Worm (Caenorhabditis elegans) whole organism, L3 larva: ENCODE measurements around the gene elpc-4.
"Not testable (repeated sequence)": the region's sequence is repeated elsewhere in the genome, so short reads cannot be mapped to it uniquely, and the experiment has no call there.

Source experiments
- ZK546.5 ChIP-seq: sonication (generic microtip); optimal IDR thresholded peaks from 2 replicates; lab custom pipeline; 2017; ENCODE audit warnings: missing biosample characterization, missing genetic modification characterization
- aly-2 ChIP-seq: fragments of 150-350 bp; optimal IDR thresholded peaks from 2 replicates; lab custom pipeline; 2014; ENCODE audit warnings: missing biosample characterization, missing genetic modification characterization
- ceh-82 ChIP-seq: fragments of 150-350 bp; optimal IDR thresholded peaks from 2 replicates; lab custom pipeline; 2014; ENCODE audit warnings: missing biosample characterization, missing genetic modification characterization
- nhr-237 ChIP-seq: fragments of 150-350 bp; optimal IDR thresholded peaks from 2 replicates; lab custom pipeline; 2014; ENCODE audit warnings: missing biosample characterization, missing genetic modification characterization
- snpc-4 ChIP-seq: fragments of 150-350 bp; optimal IDR thresholded peaks from 2 replicates; lab custom pipeline; 2014; ENCODE audit warnings: missing biosample characterization, missing genetic modification characterization

ce11 chrIV:8015726-8016312 is 975 bp upstream of the elpc-4 start, which contains the start of gene C26B2.7:
- not testable (repeated sequence) for TF ChIP-seq nhr-237, ZK546.5, aly-2 (tag; lab: Kevin White, UChicago)
- TF ChIP-seq snpc-4 (tag; lab: Kevin White, UChicago) (peak; percentile 20), ceh-82 (peak; percentile 36)
